Worm (Caenorhabditis elegans): Measurements from ENCODE around the gene K08B12.1.
A peak's percentile ranks its signal among the peaks of the same experiment; 100 is the strongest.

The K08B12.1 gene

DNA sequence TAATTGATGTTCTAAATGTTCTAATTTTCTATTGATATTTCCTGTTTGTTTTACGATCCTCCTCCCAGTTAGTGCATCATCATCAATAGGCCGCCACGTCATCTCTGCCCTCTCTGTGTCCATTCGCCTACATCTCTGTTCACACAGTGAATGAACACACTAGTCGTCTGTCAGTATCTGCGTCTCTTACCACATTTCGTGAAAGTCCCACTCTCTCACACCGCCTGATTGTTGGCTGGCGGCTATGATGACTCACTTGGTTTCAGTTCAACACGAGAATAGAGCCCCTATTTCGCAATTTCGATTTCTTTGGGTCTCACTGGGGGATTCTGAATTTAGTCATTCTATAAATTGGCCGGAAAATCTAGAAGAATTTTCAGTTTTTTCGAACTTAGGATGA lies 45.3 kb upstream of the K08B12.1 start:
- TF ChIP-seq ham-2 (GFP tag; optimal IDR thresholded peaks at IDR 0.05), result no peak
- TF ChIP-seq ces-1 (GFP tag; optimal IDR thresholded peaks at IDR 0.05), result peak; percentile 34

ce11 chrV:6214465-6214864 lies 44.7 kb upstream of the K08B12.1 start:
- no peak for TF ChIP-seq pha-4 (tag; optimal IDR thresholded peaks at IDR 0.05)
- TF ChIP-seq mab-5 (tag; optimal IDR thresholded peaks at IDR 0.05), result no peak
- TF ChIP-seq ztf-11 (tag; optimal IDR thresholded peaks at IDR 0.05), result no peak
- no peak for TF ChIP-seq unc-62 (GFP tag; optimal IDR thresholded peaks at IDR 0.05)
- no peak for TF ChIP-seq ceh-43 (GFP tag; optimal IDR thresholded peaks at IDR 0.05)
- no peak for TF ChIP-seq ces-1 (GFP tag; optimal IDR thresholded peaks at IDR 0.05)
- no peak for TF ChIP-seq mep-1 (tag; optimal IDR thresholded peaks at IDR 0.05)

ce11 chrV:6217142-6217541 lies 42.0 kb upstream of the K08B12.1 start:
- TF ChIP-seq nhr-76 (tag; optimal IDR thresholded peaks at IDR 0.05) (no peak), snpc-4 (tag; optimal IDR thresholded peaks at IDR 0.05) (no peak), ceh-83 (GFP tag; optimal IDR thresholded peaks at IDR 0.05) (no peak), ces-1 (GFP tag; optimal IDR thresholded peaks at IDR 0.05) (no peak), lsy-2 (tag; optimal IDR thresholded peaks at IDR 0.05) (no peak), ztf-11 (tag; optimal IDR thresholded peaks at IDR 0.05) (no peak), sem-2 (GFP tag; optimal IDR thresholded peaks at IDR 0.05) (no peak), tbx-8 (GFP tag; optimal IDR thresholded peaks at IDR 0.05) (no peak), zip-8 (tag; optimal IDR thresholded peaks at IDR 0.05) (no peak), unc-62 (GFP tag; optimal IDR thresholded peaks at IDR 0.05) (no peak), mep-1 (tag; optimal IDR thresholded peaks at IDR 0.05) (no peak), unc-120 (tag; optimal IDR thresholded peaks at IDR 0.05; ENCODE audit: poor library complexity, severe bottlenecking) (no peak), nhr-12 (tag; optimal IDR thresholded peaks at IDR 0.05) (no peak), ceh-39 (tag; optimal IDR thresholded peaks at IDR 0.05) (no peak), elt-1 (tag; optimal IDR thresholded peaks at IDR 0.05; ENCODE audit: borderline replicate concordance, insufficient read depth) (no peak), nhr-2 (tag; optimal IDR thresholded peaks at IDR 0.05) (no peak), cnd-1 (tag; optimal IDR thresholded peaks at IDR 0.05) (no peak)

DNA sequence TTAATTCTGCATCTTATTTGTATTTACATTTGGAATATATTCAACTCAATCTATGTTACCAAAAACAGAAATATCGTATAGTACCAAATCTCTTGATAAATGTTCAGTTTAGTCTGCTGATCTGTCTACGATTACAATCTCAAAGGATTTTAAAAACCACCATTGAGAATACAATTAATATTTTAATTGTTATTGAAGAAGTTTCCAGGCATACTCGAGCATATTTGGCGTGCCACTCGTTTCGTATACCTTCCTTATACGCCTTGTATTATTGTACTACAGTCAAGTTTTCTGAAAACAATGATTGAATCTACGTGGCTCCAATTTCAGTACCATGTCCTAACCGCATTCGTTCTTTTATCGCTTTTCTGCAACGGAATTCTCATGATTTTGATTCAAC lies 41.3 kb upstream of the K08B12.1 start, which contains the start of gene str-206:
str-206 (plus strand) TSS at position 301 of the 400 bp plus-strand sequence.
- TF ChIP-seq M03D4.4 (tag; optimal IDR thresholded peaks at IDR 0.05), result no peak
- TF ChIP-seq mep-1 (tag; optimal IDR thresholded peaks at IDR 0.05), result no peak
- TF ChIP-seq elt-1 (tag; optimal IDR thresholded peaks at IDR 0.05; ENCODE audit: borderline replicate concordance, insufficient read depth), result no peak
- no peak for TF ChIP-seq elt-3 (tag; optimal IDR thresholded peaks at IDR 0.05)
- no peak for TF ChIP-seq hlh-1 (tag; optimal IDR thresholded peaks at IDR 0.05)
- no peak for TF ChIP-seq nhr-28 (tag; optimal IDR thresholded peaks at IDR 0.05)
- TF ChIP-seq blmp-1 (tag; optimal IDR thresholded peaks at IDR 0.05), result no peak
- no peak for TF ChIP-seq unc-120 (tag; optimal IDR thresholded peaks at IDR 0.05; ENCODE audit: poor library complexity, severe bottlenecking)
- no peak for TF ChIP-seq mls-2 (tag; optimal IDR thresholded peaks at IDR 0.05)
- TF ChIP-seq ztf-11 (tag; optimal IDR thresholded peaks at IDR 0.05), result no peak
- no peak for TF ChIP-seq zip-8 (tag; optimal IDR thresholded peaks at IDR 0.05)
- no peak for TF ChIP-seq bed-3 (GFP tag; optimal IDR thresholded peaks at IDR 0.05)
- no peak for TF ChIP-seq lin-13 (tag; optimal IDR thresholded peaks at IDR 0.05)

DNA sequence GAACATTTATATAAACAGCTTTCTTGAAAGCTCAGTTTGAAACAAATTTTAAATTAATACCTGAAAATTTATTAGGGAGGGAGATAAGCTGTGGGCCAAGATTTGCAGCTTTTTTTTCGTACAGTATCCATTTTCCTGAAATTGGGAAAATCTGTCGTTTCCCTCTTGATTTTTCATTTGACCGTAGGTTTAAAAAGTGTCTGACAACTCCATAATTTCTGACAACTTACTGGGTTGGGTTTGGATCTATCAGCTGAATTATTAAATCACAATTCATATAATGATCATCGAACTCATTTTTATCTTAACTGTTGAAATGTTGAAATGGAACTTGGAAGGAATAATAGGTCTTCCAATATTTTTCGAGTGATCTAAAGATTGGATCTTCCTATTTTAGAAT lies 38.4 kb upstream of the K08B12.1 start:
- TF ChIP-seq bed-3 (GFP tag; optimal IDR thresholded peaks at IDR 0.05) (no peak), cnd-1 (tag; optimal IDR thresholded peaks at IDR 0.05) (no peak), ztf-11 (tag; optimal IDR thresholded peaks at IDR 0.05) (no peak), nhr-28 (tag; optimal IDR thresholded peaks at IDR 0.05) (no peak), tbx-8 (GFP tag; optimal IDR thresholded peaks at IDR 0.05) (no peak), blmp-1 (tag; optimal IDR thresholded peaks at IDR 0.05) (no peak), nhr-2 (tag; optimal IDR thresholded peaks at IDR 0.05) (no peak), ham-2 (GFP tag; optimal IDR thresholded peaks at IDR 0.05) (no peak), nhr-76 (tag; optimal IDR thresholded peaks at IDR 0.05) (no peak), unc-39 (tag; optimal IDR thresholded peaks at IDR 0.05) (no peak), mab-5 (tag; optimal IDR thresholded peaks at IDR 0.05) (no peak), ceh-83 (GFP tag; optimal IDR thresholded peaks at IDR 0.05) (no peak), nhr-237 (tag; optimal IDR thresholded peaks at IDR 0.05) (no peak), mls-2 (tag; optimal IDR thresholded peaks at IDR 0.05) (no peak), unc-120 (tag; optimal IDR thresholded peaks at IDR 0.05; ENCODE audit: poor library complexity, severe bottlenecking) (no peak), pha-4 (tag; optimal IDR thresholded peaks at IDR 0.05) (no peak), elt-3 (tag; optimal IDR thresholded peaks at IDR 0.05) (no peak)
